Worm (Caenorhabditis elegans): ENCODE data around the gene dpf-1.

DNA sequence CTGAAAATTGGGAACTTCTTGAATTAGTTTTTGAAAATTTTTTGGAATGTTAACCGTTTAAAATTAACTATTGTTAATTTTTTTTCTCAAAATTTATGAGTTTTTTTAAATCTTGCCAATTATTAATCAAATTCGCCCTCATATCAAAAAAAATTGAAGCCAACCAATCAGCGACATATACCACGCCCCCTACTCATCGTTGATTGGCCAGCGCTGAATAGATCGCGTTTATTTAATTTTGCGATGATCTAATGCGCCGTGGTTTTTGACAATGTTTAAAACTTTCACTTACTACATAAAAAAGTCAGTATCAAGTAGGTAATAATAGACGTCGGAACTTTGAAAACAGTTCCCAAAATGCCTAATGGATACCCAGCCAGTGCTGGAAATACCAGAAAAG lies 28.7 kb upstream of the dpf-1 start:
- TF ChIP-seq nhr-25 (tag; optimal IDR thresholded peaks at IDR 0.05) (no peak), ceh-82 (tag; optimal IDR thresholded peaks at IDR 0.05) (no peak), nhr-28 (tag; optimal IDR thresholded peaks at IDR 0.05) (no peak), nhr-12 (tag; optimal IDR thresholded peaks at IDR 0.05) (no peak)

Measured in whole organism, L3 larva.